Fruit fly (Drosophila melanogaster): Measurements from ENCODE around the gene CG8679.

CG8679 gene

DNA sequence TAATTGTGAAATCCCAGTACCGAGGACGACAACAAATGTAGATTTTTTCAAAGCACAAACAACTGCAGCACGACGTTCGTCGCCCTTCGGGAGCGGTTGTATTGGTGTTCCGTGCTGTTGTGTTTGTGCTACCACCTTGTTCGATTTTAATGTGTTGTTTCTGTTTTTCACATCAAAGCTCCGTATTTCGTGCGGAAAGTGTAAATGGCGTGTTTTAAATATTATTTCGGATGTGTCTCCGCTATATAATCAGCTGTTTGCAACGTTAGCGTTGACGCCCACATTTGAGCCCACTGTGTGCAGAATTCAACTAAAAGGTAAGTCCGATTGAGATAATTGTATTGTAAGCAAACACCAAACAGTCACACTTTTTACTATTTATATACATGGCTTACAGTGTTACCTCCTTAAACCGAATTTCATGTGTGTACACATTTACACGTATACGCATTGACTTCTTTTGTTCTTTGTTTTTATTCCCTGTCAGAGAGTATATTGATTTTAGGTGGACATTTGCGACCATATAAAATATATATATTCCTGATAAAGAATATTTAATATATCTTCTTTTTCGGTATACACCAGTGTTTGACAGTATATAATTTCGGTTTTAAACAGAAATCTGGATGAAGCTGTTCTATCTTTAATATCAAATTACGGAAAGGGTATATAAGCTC, 45.3 kb upstream of the CG8679 start (continued):
- TF ChIP-seq Lhr (GFP tag; optimal IDR thresholded peaks at IDR 0.05) (no peak), CG11723 (GFP tag; optimal IDR thresholded peaks at IDR 0.05) (peak; percentile 10), Sin3A (optimal IDR thresholded peaks at IDR 0.05) (no peak), ap (GFP tag; IDR thresholded peaks at IDR 0.05) (no peak), Hr39 (optimal IDR thresholded peaks at IDR 0.05) (no peak), H15 (GFP tag; IDR thresholded peaks at IDR 0.05) (no peak), H2.0 (GFP tag; IDR thresholded peaks at IDR 0.05) (no peak), ranshi (GFP tag; IDR thresholded peaks at IDR 0.05) (no peak), CG2889 (GFP tag; IDR thresholded peaks at IDR 0.05) (no peak), CG32772 (GFP tag; IDR thresholded peaks at IDR 0.05) (no peak), CG8765 (GFP tag; IDR thresholded peaks at IDR 0.05) (no peak), caup (GFP tag; optimal IDR thresholded peaks at IDR 0.05; ENCODE audit: severe bottlenecking) (no peak), ems (GFP tag; optimal IDR thresholded peaks at IDR 0.05) (no peak), fu2 (GFP tag; optimal IDR thresholded peaks at IDR 0.05) (no peak), Ssrp (tag; optimal IDR thresholded peaks at IDR 0.05) (no peak), vvl (GFP tag; IDR thresholded peaks at IDR 0.05) (no peak; the same call in 1 of the 2 replicates), al (GFP tag; IDR thresholded peaks at IDR 0.05) (no peak), CG2199 (GFP tag; IDR thresholded peaks at IDR 0.05) (peak; percentile 74), Dll (GFP tag; IDR thresholded peaks at IDR 0.05; ENCODE audit: partially characterized antibody) (no peak), p53 (GFP tag; optimal IDR thresholded peaks at IDR 0.05) (no peak), jing (GFP tag; optimal IDR thresholded peaks at IDR 0.05) (no peak), CG43689 (GFP tag; IDR thresholded peaks at IDR 0.05) (no peak), sisA (GFP tag; IDR thresholded peaks at IDR 0.05) (no peak), Oaz (GFP tag; IDR thresholded peaks at IDR 0.05) (no peak), Ets97D (GFP tag; optimal IDR thresholded peaks at IDR 0.05) (no peak), CG7556 (GFP tag; optimal IDR thresholded peaks at IDR 0.05) (no peak), CG3995 (GFP tag; optimal IDR thresholded peaks at IDR 0.05) (no peak), HLH54F (GFP tag; optimal IDR thresholded peaks at IDR 0.05) (no peak), CG16863 (GFP tag; optimal IDR thresholded peaks at IDR 0.05) (no peak), D (optimal IDR thresholded peaks at IDR 0.05) (no peak), D (GFP tag; optimal IDR thresholded peaks at IDR 0.05) (peak; percentile 22), sob (GFP tag; IDR thresholded peaks at IDR 0.05) (no peak), emc (GFP tag; optimal IDR thresholded peaks at IDR 0.05) (no peak), CG8924 (tag; optimal IDR thresholded peaks at IDR 0.05) (peak; percentile 27), CG10959 (GFP tag; IDR thresholded peaks at IDR 0.05) (no peak), CG12391 (tag; optimal IDR thresholded peaks at IDR 0.05) (peak; percentile 26), B-H1 (GFP tag; IDR thresholded peaks at IDR 0.05) (no peak), Nf-YC (tag; optimal IDR thresholded peaks at IDR 0.05) (no peak), Gsc (GFP tag; IDR thresholded peaks at IDR 0.05) (no peak), pros (GFP tag; optimal IDR thresholded peaks at IDR 0.05) (no peak), vnd (GFP tag; IDR thresholded peaks at IDR 0.05; ENCODE audit: partially characterized antibody) (no peak), CG15696 (tag; optimal IDR thresholded peaks at IDR 0.05) (peak; percentile 22), pum (GFP tag; optimal IDR thresholded peaks at IDR 0.05) (no peak), MBD-R2 (GFP tag; IDR thresholded peaks at IDR 0.05) (no peak), unpg (GFP tag; optimal IDR thresholded peaks at IDR 0.05) (peak; percentile 51), nom (GFP tag; optimal IDR thresholded peaks at IDR 0.05) (no peak), CG13624 (GFP tag; optimal IDR thresholded peaks at IDR 0.05) (no peak), Hr51 (GFP tag; optimal IDR thresholded peaks at IDR 0.05) (no peak), CG14014 (GFP tag; IDR thresholded peaks at IDR 0.05) (no peak; the same call in 1 of the 2 replicates), sug (tag; optimal IDR thresholded peaks at IDR 0.05) (no peak), Oli (tag; optimal IDR thresholded peaks at IDR 0.05) (no peak), CG30403 (GFP tag; optimal IDR thresholded peaks at IDR 0.05) (peak; percentile 5)

Measured in whole organism, embryonic.